Fruit fly (Drosophila melanogaster) whole organism, embryonic: ENCODE results near the gene mRpL15.
A peak's percentile ranks its signal among the peaks of the same experiment; 100 is the strongest.

ENCODE experiments used
- CG10209 ChIP-seq: fragments of 200-800 bp; sonication (Bioruptor generic); optimal IDR thresholded peaks from 3 replicates; lab custom pipeline; 2017; ENCODE audit warnings: missing biosample characterization, mild to moderate bottlenecking, missing genetic modification characterization, missing genetic modification reagents
- CG1024 ChIP-seq: fragments of 200-800 bp; sonication (Bioruptor generic); IDR thresholded peaks from 2 replicates; pipeline ENCODE4 v1.3.6; 2022; ENCODE audit warnings: missing biosample characterization, missing genetic modification characterization
- CG11398 ChIP-seq: fragments of 200-800 bp; sonication (Bioruptor generic); optimal IDR thresholded peaks from 2 replicates; lab custom pipeline; 2016; ENCODE audit warnings: missing biosample characterization, missing genetic modification characterization
- CG13624 ChIP-seq: fragments of 200-800 bp; sonication (Bioruptor generic); optimal IDR thresholded peaks from 2 replicates; lab custom pipeline; 2016; ENCODE audit warnings: missing biosample characterization, missing genetic modification characterization
- CG15601 ChIP-seq: fragments of 200-800 bp; sonication (Bioruptor generic); optimal IDR thresholded peaks from 3 replicates; lab custom pipeline; 2019; ENCODE audit warnings: missing biosample characterization, mild to moderate bottlenecking, missing genetic modification characterization, moderate library complexity
- CG16813 ChIP-seq: fragments of 200-800 bp; sonication (Bioruptor generic); IDR thresholded peaks from 3 replicates; pipeline ENCODE4 v1.3.6; 2022; ENCODE audit warnings: missing biosample characterization, missing genetic modification characterization; ENCODE audit not compliant: partially characterized antibody
- CG16863 ChIP-seq: fragments of 200-800 bp; sonication (Bioruptor generic); optimal IDR thresholded peaks from 3 replicates; lab custom pipeline; 2016; ENCODE audit warnings: missing biosample characterization, missing genetic modification characterization
- CG18599 ChIP-seq: fragments of 200-800 bp; sonication (Bioruptor generic); optimal IDR thresholded peaks from 3 replicates; lab custom pipeline; 2017; ENCODE audit warnings: missing biosample characterization, missing genetic modification characterization, mild to moderate bottlenecking, moderate library complexity, missing genetic modification reagents
- CG2202 ChIP-seq: fragments of 200-800 bp; sonication (Bioruptor generic); optimal IDR thresholded peaks from 2 replicates; lab custom pipeline; 2018; ENCODE audit warnings: missing biosample characterization, mild to moderate bottlenecking, missing genetic modification characterization
- CG3065 ChIP-seq: fragments of 200-800 bp; sonication (Bioruptor generic); optimal IDR thresholded peaks from 2 replicates; lab custom pipeline; 2016; ENCODE audit warnings: missing biosample characterization, missing genetic modification characterization
- CG6272 ChIP-seq: fragments of 200-800 bp; sonication (Bioruptor generic); IDR thresholded peaks from 2 replicates; pipeline ENCODE4 v1.3.6; 2022; ENCODE audit warnings: missing biosample characterization, missing genetic modification characterization
- CG7357 ChIP-seq: fragments of 200-800 bp; sonication (Bioruptor generic); IDR thresholded peaks from 3 replicates; pipeline ENCODE4 v1.3.6; 2022; ENCODE audit warnings: missing biosample characterization, missing genetic modification characterization
- CG7839 ChIP-seq: fragments of 200-800 bp; sonication (Bioruptor generic); optimal IDR thresholded peaks from 3 replicates; lab custom pipeline; 2018; ENCODE audit warnings: missing biosample characterization, mild to moderate bottlenecking, missing genetic modification characterization, moderate library complexity
- CG7987 ChIP-seq: fragments of 200-800 bp; sonication (Bioruptor generic); optimal IDR thresholded peaks from 2 replicates; lab custom pipeline; 2018; ENCODE audit warnings: missing biosample characterization, mild to moderate bottlenecking, missing genetic modification characterization, moderate library complexity
- CG8359 ChIP-seq: fragments of 200-800 bp; sonication (Bioruptor generic); optimal IDR thresholded peaks from 2 replicates; lab custom pipeline; 2017; ENCODE audit warnings: missing biosample characterization, mild to moderate bottlenecking, missing genetic modification characterization, borderline replicate concordance
- Dref ChIP-seq: fragments of 200-800 bp; sonication (Bioruptor generic); IDR thresholded peaks from 2 replicates; pipeline ENCODE4 v1.3.6; 2022; ENCODE audit warnings: missing biosample characterization, missing genetic modification characterization
- Fer1 ChIP-seq: fragments of 200-800 bp; sonication (Bioruptor generic); optimal IDR thresholded peaks from 2 replicates; lab custom pipeline; 2017; ENCODE audit warnings: missing biosample characterization, mild to moderate bottlenecking, missing genetic modification characterization
- HmgD ChIP-seq: fragments of 200-800 bp; sonication (Bioruptor generic); optimal IDR thresholded peaks from 3 replicates; lab custom pipeline; 2016; ENCODE audit warnings: missing biosample characterization, missing genetic modification characterization
- HmgZ ChIP-seq: fragments of 200-800 bp; sonication (Bioruptor generic); optimal IDR thresholded peaks from 2 replicates; lab custom pipeline; 2018; ENCODE audit warnings: missing biosample characterization, mild to moderate bottlenecking, missing genetic modification characterization
- Hsf ChIP-seq: fragments of 200-800 bp; sonication (Bioruptor generic); optimal IDR thresholded peaks from 3 replicates; lab custom pipeline; 2016; ENCODE audit warnings: missing biosample characterization, missing genetic modification characterization
- Jarid2 ChIP-seq: fragments of 200-800 bp; sonication (Bioruptor generic); optimal IDR thresholded peaks from 3 replicates; lab custom pipeline; 2017; ENCODE audit warnings: mild to moderate bottlenecking, missing biosample characterization, missing genetic modification reagents, missing genetic modification characterization
- Lim3 ChIP-seq: fragments of 200-800 bp; sonication (Bioruptor generic); IDR thresholded peaks from 2 replicates; pipeline ENCODE4 v1.3.6; 2022; ENCODE audit warnings: missing biosample characterization, missing genetic modification characterization
- Neu2 ChIP-seq: fragments of 200-800 bp; sonication (Bioruptor generic); optimal IDR thresholded peaks from 3 replicates; lab custom pipeline; 2016; ENCODE audit warnings: missing biosample characterization, missing genetic modification characterization, borderline replicate concordance
- Oaz ChIP-seq: fragments of 200-800 bp; sonication (Bioruptor generic); IDR thresholded peaks from 2 replicates; pipeline ENCODE4 v1.3.6; 2022; ENCODE audit warnings: missing biosample characterization, missing genetic modification characterization
- PHDP ChIP-seq: fragments of 200-800 bp; sonication (Bioruptor generic); optimal IDR thresholded peaks from 3 replicates; lab custom pipeline; 2018; ENCODE audit warnings: missing biosample characterization, mild to moderate bottlenecking, missing genetic modification characterization, moderate library complexity
- Rfx ChIP-seq: fragments of 200-800 bp; sonication (Bioruptor generic); IDR thresholded peaks from 2 replicates; pipeline ENCODE4 v1.3.6; 2022; ENCODE audit warnings: missing biosample characterization, missing genetic modification characterization
- Sox100B ChIP-seq: fragments of 200-800 bp; sonication (Bioruptor generic); optimal IDR thresholded peaks from 3 replicates; lab custom pipeline; 2018; ENCODE audit warnings: missing biosample characterization, mild to moderate bottlenecking, missing genetic modification characterization
- aop ChIP-seq: fragments of 200-800 bp; sonication (Bioruptor generic); IDR thresholded peaks from 2 replicates; pipeline ENCODE4 v1.3.6; 2022; ENCODE audit warnings: missing biosample characterization, missing genetic modification characterization
- bbx ChIP-seq: fragments of 200-800 bp; sonication (Bioruptor generic); IDR thresholded peaks from 2 replicates; pipeline ENCODE4 v1.3.6; 2022; ENCODE audit warnings: missing biosample characterization, missing genetic modification characterization; ENCODE audit not compliant: partially characterized antibody
- caup ChIP-seq: fragments of 200-800 bp; sonication (Bioruptor generic); optimal IDR thresholded peaks from 3 replicates; lab custom pipeline; 2017; ENCODE audit warnings: missing biosample characterization, mild to moderate bottlenecking, missing genetic modification characterization, moderate library complexity; ENCODE audit not compliant: severe bottlenecking
- chn ChIP-seq: fragments of 200-800 bp; sonication (Bioruptor generic); optimal IDR thresholded peaks from 2 replicates; lab custom pipeline; 2016; ENCODE audit warnings: missing biosample characterization, missing genetic modification characterization
- en ChIP-seq: fragments of 200-800 bp; sonication (Bioruptor generic); optimal IDR thresholded peaks from 2 replicates; lab custom pipeline; 2016; ENCODE audit warnings: missing biosample characterization, missing genetic modification characterization
- gfzf ChIP-seq: fragments of 200-800 bp; sonication (Bioruptor generic); optimal IDR thresholded peaks from 2 replicates; lab custom pipeline; 2016; ENCODE audit warnings: missing biosample characterization, mild to moderate bottlenecking, missing genetic modification characterization, moderate library complexity
- hb ChIP-seq: fragments of 200-800 bp; sonication (Bioruptor generic); IDR thresholded peaks from 3 replicates; pipeline ENCODE4 v1.3.6; 2022; ENCODE audit warnings: missing biosample characterization, missing genetic modification characterization; ENCODE audit not compliant: partially characterized antibody
- inv ChIP-seq: fragments of 200-800 bp; sonication (Bioruptor generic); IDR thresholded peaks from 2 replicates; pipeline ENCODE4 v1.3.6; 2022; ENCODE audit warnings: missing biosample characterization, missing genetic modification characterization; ENCODE audit not compliant: partially characterized antibody
- lbe ChIP-seq: fragments of 200-800 bp; sonication (Bioruptor generic); optimal IDR thresholded peaks from 2 replicates; lab custom pipeline; 2016; ENCODE audit warnings: missing biosample characterization, mild to moderate bottlenecking, missing genetic modification characterization
- lmd ChIP-seq: fragments of 200-800 bp; sonication (Bioruptor generic); IDR thresholded peaks from 2 replicates; pipeline ENCODE4 v1.3.6; 2022; ENCODE audit warnings: missing biosample characterization, missing genetic modification characterization
- lov ChIP-seq, 2 experiments: fragments of 200-800 bp in 1 of 2; fragments of >200 bp in 1 of 2; sonication (Bioruptor generic) in 1 of 2; IDR thresholded peaks in 1 of 2; optimal IDR thresholded peaks in 1 of 2; 2 replicates in 1 of 2; 3 replicates in 1 of 2; pipeline versions ENCODE4 v1.3.6 to Lab custom; 2017 to 2022; ENCODE audit warnings: missing biosample characterization in 1 of 2, missing genetic modification characterization in 1 of 2
- nom ChIP-seq: fragments of 200-800 bp; sonication (Bioruptor generic); optimal IDR thresholded peaks from 2 replicates; lab custom pipeline; 2017; ENCODE audit warnings: missing biosample characterization, missing genetic modification characterization, mild to moderate bottlenecking, moderate library complexity, missing genetic modification reagents
- org-1 ChIP-seq: fragments of 200-800 bp; sonication (Bioruptor generic); optimal IDR thresholded peaks from 2 replicates; lab custom pipeline; 2017; ENCODE audit warnings: missing biosample characterization, missing genetic modification characterization
- otp ChIP-seq: fragments of 200-800 bp; sonication (Bioruptor generic); IDR thresholded peaks from 3 replicates; pipeline ENCODE4, ENCODE4 v1.3.6; 2022; ENCODE audit warnings: missing biosample characterization, missing genetic modification characterization
- pb ChIP-seq: fragments of 200-800 bp; sonication (Bioruptor generic); optimal IDR thresholded peaks from 3 replicates; lab custom pipeline; 2016; ENCODE audit warnings: missing biosample characterization, missing genetic modification characterization
- phol ChIP-seq: fragments of 200-800 bp; sonication (Bioruptor generic); optimal IDR thresholded peaks from 3 replicates; lab custom pipeline; 2018; ENCODE audit warnings: missing biosample characterization, mild to moderate bottlenecking, missing genetic modification characterization, moderate library complexity
- sna ChIP-seq: fragments of 200-800 bp; sonication (Bioruptor generic); IDR thresholded peaks from 2 replicates; pipeline ENCODE4 v1.3.6; 2022; ENCODE audit warnings: missing biosample characterization, missing genetic modification characterization; ENCODE audit not compliant: partially characterized antibody
- tin ChIP-seq: fragments of 200-800 bp; sonication (Bioruptor generic); optimal IDR thresholded peaks from 3 replicates; lab custom pipeline; 2016; ENCODE audit warnings: missing biosample characterization, missing genetic modification characterization
- trh ChIP-seq: fragments of 200-800 bp; sonication (Bioruptor generic); optimal IDR thresholded peaks from 2 replicates; lab custom pipeline; 2016; ENCODE audit warnings: missing biosample characterization, missing genetic modification characterization
- ttk ChIP-seq: fragments of 200-800 bp; sonication (Bioruptor generic); IDR thresholded peaks from 2 replicates; pipeline ENCODE4 v2.1.2; 2022; ENCODE audit warnings: missing biosample characterization, missing genetic modification characterization
- wdn ChIP-seq: fragments of 200-800 bp; sonication (Bioruptor generic); IDR thresholded peaks from 2 replicates; pipeline ENCODE4 v1.3.6; 2022; ENCODE audit warnings: missing biosample characterization, missing genetic modification characterization

The mRpL15 gene

dm6 chr3L:20399550-20400109 lies 36.4 kb downstream of the mRpL15 start (continued):
- TF ChIP-seq Jarid2 (GFP tag; lab: Kevin White, UChicago) (peak; percentile 46), Oaz (GFP tag; lab: Robert Waterston, UW) (peak; percentile 69), lov (optimal IDR thresholded peaks at IDR 0.05; lab: Kevin White, UChicago) (no peak), lov (GFP tag; IDR thresholded peaks at IDR 0.05; lab: Robert Waterston, UW) (no peak), bbx (GFP tag; lab: Robert Waterston, UW) (no peak), pb (peak; percentile 81), sna (GFP tag; lab: Robert Waterston, UW) (no peak), Sox100B (GFP tag; lab: Kevin White, UChicago) (peak; percentile 91), CG2202 (peak; percentile 63), Dref (GFP tag; lab: Robert Waterston, UW) (peak; percentile 33; the same call in 1 of the 2 replicates), ttk (GFP tag; lab: Robert Waterston, UW) (peak; percentile 66), PHDP (tag; lab: Kevin White, UChicago) (peak; percentile 92), hb (GFP tag; lab: Robert Waterston, UW) (no peak), lmd (GFP tag; lab: Robert Waterston, UW) (peak; percentile 88), CG8359 (peak; percentile 72), CG13624 (peak; percentile 77), CG16813 (GFP tag; lab: Robert Waterston, UW) (no peak), CG16863 (GFP tag; lab: Kevin White, UChicago) (peak; percentile 80), HmgD (GFP tag; lab: Kevin White, UChicago) (peak; percentile 67), Rfx (GFP tag; lab: Robert Waterston, UW) (peak; percentile 92), Lim3 (GFP tag; lab: Robert Waterston, UW) (peak; percentile 52; the same call in 1 of the 2 replicates), CG18599 (GFP tag; lab: Kevin White, UChicago) (peak; percentile 88), CG7357 (GFP tag; lab: Robert Waterston, UW) (peak; percentile 72), inv (GFP tag; lab: Robert Waterston, UW) (no peak), tin (GFP tag; lab: Kevin White, UChicago) (peak; percentile 82), wdn (GFP tag; lab: Robert Waterston, UW) (peak; percentile 83), CG7987 (GFP tag; lab: Kevin White, UChicago) (peak; percentile 69), trh (GFP tag; lab: Kevin White, UChicago) (peak; percentile 73), CG3065 (GFP tag; lab: Kevin White, UChicago) (peak; percentile 77), CG10209 (peak; percentile 87), gfzf (no peak), CG1024 (GFP tag; lab: Robert Waterston, UW) (0 out of 2 replicates have a peak, but pooled peaks have one; percentile 50), caup (GFP tag; lab: Kevin White, UChicago) (peak; percentile 85), lbe (GFP tag; lab: Kevin White, UChicago) (peak; percentile 81), en (GFP tag; lab: Kevin White, UChicago) (peak; percentile 57), CG6272 (GFP tag; lab: Robert Waterston, UW) (peak; percentile 73), otp (GFP tag; lab: Robert Waterston, UW) (peak; percentile 74; the same call in 1 of the 3 replicates), chn (GFP tag; lab: Kevin White, UChicago) (peak; percentile 78), HmgZ (tag; lab: Kevin White, UChicago) (peak; percentile 92), phol (peak; percentile 87), CG11398 (peak; percentile 70), Fer1 (GFP tag; lab: Kevin White, UChicago) (peak; percentile 88), aop (GFP tag; lab: Robert Waterston, UW) (no peak; the same call in 1 of the 2 replicates), org-1 (GFP tag; lab: Kevin White, UChicago) (peak; percentile 82), CG15601 (tag; lab: Kevin White, UChicago) (peak; percentile 78), Neu2 (GFP tag; lab: Kevin White, UChicago) (no peak), Hsf (peak; percentile 87), nom (peak; percentile 78), CG7839 (tag; lab: Kevin White, UChicago) (peak; percentile 92)
